Worm (Caenorhabditis elegans) whole organism, early embryonic: ENCODE results near the gene nhl-3.
A peak's percentile ranks its signal among the peaks of the same experiment; 100 is the strongest.

Source experiments
- B0310.2 ChIP-seq: sonication (generic microtip); optimal IDR thresholded peaks from 2 replicates; lab custom pipeline; 2016; ENCODE audit warnings: mild to moderate bottlenecking, missing genetic modification characterization, missing compliant biosample characterization
- F13C5.2 ChIP-seq: sonication (generic microtip); optimal IDR thresholded peaks from 2 replicates; lab custom pipeline; 2017; ENCODE audit warnings: mild to moderate bottlenecking, missing genetic modification characterization, inconsistent platforms, missing compliant biosample characterization
- aly-1 ChIP-seq: sonication (generic microtip); optimal IDR thresholded peaks from 2 replicates; lab custom pipeline; 2016; ENCODE audit warnings: missing genetic modification characterization, missing compliant biosample characterization
- ama-1 ChIP-seq: fragments of 150-350 bp; optimal IDR thresholded peaks from 2 replicates; lab custom pipeline; 2014
- ceh-13 ChIP-seq: fragments of 200-800 bp; sonication (Bioruptor generic); optimal IDR thresholded peaks from 2 replicates; lab custom pipeline; 2018; ENCODE audit warnings: mild to moderate bottlenecking, missing genetic modification characterization, missing compliant biosample characterization
- ceh-36 ChIP-seq: sonication (generic microtip); optimal IDR thresholded peaks from 2 replicates; lab custom pipeline; 2016; ENCODE audit warnings: missing genetic modification characterization, inconsistent platforms, missing compliant biosample characterization
- ets-7 ChIP-seq: sonication (generic microtip); optimal IDR thresholded peaks from 2 replicates; lab custom pipeline; 2016; ENCODE audit warnings: missing genotype, missing genetic modification characterization, missing compliant biosample characterization
- flt-1 ChIP-seq: fragments of 200-800 bp; sonication (Bioruptor generic); IDR thresholded peaks from 2 replicates; pipeline ENCODE4 v1.3.6; 2022; ENCODE audit warnings: missing genetic modification characterization, missing compliant biosample characterization
- hmbx-1 ChIP-seq: sonication (generic microtip); optimal IDR thresholded peaks from 2 replicates; lab custom pipeline; 2016; ENCODE audit warnings: mild to moderate bottlenecking, missing genetic modification characterization, missing compliant biosample characterization
- hmg-4 ChIP-seq: fragments of 200-800 bp; sonication (Bioruptor generic); optimal IDR thresholded peaks from 2 replicates; lab custom pipeline; 2018; ENCODE audit warnings: mild to moderate bottlenecking, missing genetic modification characterization, missing compliant biosample characterization
- hnd-1 ChIP-seq: sonication (generic microtip); optimal IDR thresholded peaks from 2 replicates; lab custom pipeline; 2016; ENCODE audit warnings: missing genetic modification characterization, missing compliant biosample characterization
- pes-1 ChIP-seq: fragments of 200-800 bp; sonication (Bioruptor generic); IDR thresholded peaks from 2 replicates; pipeline ENCODE4 v1.3.6; 2022; ENCODE audit warnings: missing genetic modification reagents, missing genetic modification characterization, missing compliant biosample characterization
- scrt-1 ChIP-seq: fragments of 200-800 bp; sonication (Bioruptor generic); IDR thresholded peaks from 2 replicates; pipeline ENCODE4 v1.3.6; 2022; ENCODE audit warnings: missing genetic modification characterization, missing compliant biosample characterization
- sea-1 ChIP-seq: fragments of 200-800 bp; sonication (Bioruptor generic); conservative IDR thresholded peaks from 2 replicates; pipeline ENCODE4 v1.3.6; 2022; ENCODE audit warnings: missing genetic modification characterization, missing compliant biosample characterization
- tbx-11 ChIP-seq: fragments of 200-800 bp; sonication (Bioruptor generic); IDR thresholded peaks from 2 replicates; pipeline ENCODE4 v1.3.6; 2022; ENCODE audit warnings: missing genetic modification characterization, missing compliant biosample characterization
- tbx-37 ChIP-seq: fragments of 200-800 bp; sonication (Bioruptor generic); conservative IDR thresholded peaks from 2 replicates; pipeline ENCODE4 v1.3.6; 2022; ENCODE audit warnings: missing genetic modification reagents, missing genetic modification characterization, missing compliant biosample characterization
- tra-4 ChIP-seq: sonication (generic microtip); optimal IDR thresholded peaks from 2 replicates; lab custom pipeline; 2017; ENCODE audit warnings: missing genetic modification characterization, missing compliant biosample characterization

Gene nhl-3

DNA sequence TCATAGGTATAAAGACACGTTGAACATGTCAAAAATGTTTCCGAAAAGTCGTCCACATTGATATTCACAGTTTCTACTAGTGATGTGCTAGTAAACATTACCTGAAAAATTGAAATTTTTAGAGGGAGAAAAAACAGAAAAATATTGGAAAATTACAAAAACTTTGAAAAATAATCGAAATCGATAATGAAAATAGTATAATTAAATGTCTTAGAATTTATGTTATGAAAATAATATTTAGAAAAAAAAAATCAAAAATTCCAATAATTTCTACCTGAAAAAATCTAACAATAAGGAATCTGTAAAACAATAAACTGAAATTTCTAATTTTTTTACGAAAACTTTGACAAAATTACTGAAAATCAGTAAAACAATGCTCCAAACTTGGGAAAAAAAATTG lies at the start of gene nhl-3:
Gene nhl-3 (minus strand): TSS at position 101 of the 400 bp plus-strand sequence.
- no peak for TF ChIP-seq F13C5.2 (tag; lab: Kevin White, UChicago)
- no peak for TF ChIP-seq ceh-36 (tag; lab: Kevin White, UChicago)

DNA sequence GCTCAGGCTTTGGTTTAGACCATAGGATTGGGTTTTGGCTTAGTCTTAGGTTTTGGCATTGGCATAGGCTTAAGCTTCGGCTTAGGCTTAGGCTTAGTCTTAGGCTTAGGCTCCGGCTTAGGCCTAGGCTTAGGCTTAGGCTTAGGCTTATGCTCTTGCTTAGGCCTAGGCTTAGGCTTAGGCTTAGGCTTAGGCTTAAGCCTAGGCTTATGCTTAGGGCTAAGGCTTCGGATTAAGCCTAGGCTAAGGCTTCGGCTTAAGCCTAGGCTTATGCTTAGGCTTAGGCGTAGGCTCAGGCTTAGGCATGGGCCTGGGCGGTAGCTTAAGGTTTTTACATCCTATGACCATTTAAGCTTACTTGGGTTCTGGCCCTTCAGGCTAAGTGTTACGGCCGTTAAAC lies 49.4 kb upstream of the nhl-3 start:
- TF ChIP-seq tra-4 = no peak
- peak; percentile 91 for TF ChIP-seq ceh-36 (tag; lab: Kevin White, UChicago)

DNA sequence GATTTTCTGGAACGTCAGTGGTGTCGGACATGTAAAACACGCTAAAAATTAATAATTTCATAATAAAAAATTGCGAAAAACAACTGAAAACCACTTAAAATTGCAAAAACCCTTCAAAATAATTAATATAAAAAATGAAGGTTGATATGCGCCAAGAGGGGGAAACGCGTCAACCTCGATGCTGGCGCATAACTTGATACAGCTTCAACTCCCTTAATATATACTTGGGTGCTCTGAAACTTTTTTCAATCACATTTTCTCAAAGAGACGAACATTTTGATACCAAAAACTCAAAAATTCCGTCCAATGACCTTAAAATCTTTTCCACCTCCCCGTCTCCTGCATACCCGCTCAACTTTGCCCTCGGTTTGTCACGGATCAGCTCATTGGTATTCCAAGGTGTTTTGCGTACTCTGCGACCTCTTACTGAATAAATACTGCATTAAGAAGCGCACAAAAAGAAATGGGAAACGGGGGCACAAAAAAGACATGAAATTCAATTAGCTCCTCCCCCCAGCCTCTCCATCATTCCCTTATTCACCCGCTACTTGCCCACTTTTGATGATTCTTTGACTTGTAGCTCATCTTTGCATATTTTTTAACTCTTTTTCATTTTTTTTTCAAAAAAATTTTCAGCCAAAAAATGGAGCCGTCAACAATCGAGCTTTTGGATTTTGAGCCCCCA lies 48.5 kb upstream of the nhl-3 start, which contains the start of the genes K07E8.7 and frpr-14:
Gene K07E8.7 (minus strand): TSS at position 47 of the 685 bp plus-strand sequence.
Gene frpr-14 (plus strand): TSS at position 635 of the 685 bp plus-strand sequence.
- TF ChIP-seq F13C5.2 (tag; lab: Kevin White, UChicago) (peak; percentile 34), ama-1 (no peak)

DNA sequence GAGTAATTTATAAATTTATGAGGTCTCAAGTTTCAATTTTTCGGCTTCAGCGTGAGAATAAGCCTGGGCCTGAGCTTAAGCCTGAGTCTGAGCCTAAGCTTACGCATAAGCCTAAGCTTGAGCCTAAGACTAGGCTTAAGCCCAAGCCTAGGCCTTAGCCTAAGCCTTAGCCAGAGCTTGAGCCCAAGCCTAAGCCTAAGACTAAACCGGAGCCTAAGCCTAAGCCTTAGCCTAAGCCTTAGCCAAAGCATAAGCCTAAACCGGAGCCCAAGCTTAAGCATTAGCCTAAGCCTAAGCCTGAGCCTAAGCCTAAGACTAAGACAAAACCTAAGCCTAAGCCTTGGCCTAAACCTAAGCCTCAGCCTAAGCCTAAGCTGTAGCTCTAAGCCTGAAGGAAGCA lies 41.8 kb upstream of the nhl-3 start:
- TF ChIP-seq tbx-37 (GFP tag; lab: Robert Waterston, UW) = no peak
- TF ChIP-seq scrt-1 (GFP tag; lab: Robert Waterston, UW) = 0 out of 2 replicates have a peak, but pooled peaks have one; percentile 26
- no peak for TF ChIP-seq pes-1 (GFP tag; lab: Robert Waterston, UW)
- peak; percentile 73 for TF ChIP-seq ceh-36 (tag; lab: Kevin White, UChicago)
- no peak for TF ChIP-seq ets-7
- no peak for TF ChIP-seq hmbx-1 (tag; lab: Kevin White, UChicago)
- TF ChIP-seq ceh-13 (GFP tag; lab: Kevin White, UChicago) = no peak
- TF ChIP-seq tra-4 = no peak
- TF ChIP-seq sea-1 (GFP tag; lab: Robert Waterston, UW) = no peak
- TF ChIP-seq F13C5.2 (tag; lab: Kevin White, UChicago) = no peak
- no peak for TF ChIP-seq tbx-11 (GFP tag; lab: Robert Waterston, UW)

ce11 chrII:639467-639866 lies 37.5 kb upstream of the nhl-3 start, which contains the start of gene K07E8.6:
Gene K07E8.6, minus strand, starts transcription at chrII:639567.
- TF ChIP-seq sea-1 (GFP tag; lab: Robert Waterston, UW) (no peak), ama-1 (no peak), ceh-13 (GFP tag; lab: Kevin White, UChicago) (no peak), hmg-4 (GFP tag; lab: Kevin White, UChicago) (no peak), pes-1 (GFP tag; lab: Robert Waterston, UW) (no peak), tbx-37 (GFP tag; lab: Robert Waterston, UW) (no peak), tbx-11 (GFP tag; lab: Robert Waterston, UW) (no peak), ets-7 (no peak), tra-4 (no peak), hnd-1 (tag; lab: Kevin White, UChicago) (no peak), F13C5.2 (tag; lab: Kevin White, UChicago) (no peak), scrt-1 (GFP tag; lab: Robert Waterston, UW) (no peak), hmbx-1 (tag; lab: Kevin White, UChicago) (no peak), ceh-36 (tag; lab: Kevin White, UChicago) (no peak), B0310.2 (tag; lab: Kevin White, UChicago) (no peak), flt-1 (GFP tag; lab: Robert Waterston, UW) (no peak), aly-1 (tag; lab: Kevin White, UChicago) (no peak)

ce11 chrII:633984-634383 lies 32.1 kb upstream of the nhl-3 start, which contains the start of gene T04B8.1:
Gene T04B8.1, plus strand, starts transcription at chrII:634284.
- TF ChIP-seq ceh-13 (GFP tag; lab: Kevin White, UChicago) (no peak), B0310.2 (tag; lab: Kevin White, UChicago) (no peak), ceh-36 (tag; lab: Kevin White, UChicago) (no peak), scrt-1 (GFP tag; lab: Robert Waterston, UW) (no peak), tbx-11 (GFP tag; lab: Robert Waterston, UW) (no peak), sea-1 (GFP tag; lab: Robert Waterston, UW) (no peak), flt-1 (GFP tag; lab: Robert Waterston, UW) (no peak), tbx-37 (GFP tag; lab: Robert Waterston, UW) (no peak), F13C5.2 (tag; lab: Kevin White, UChicago) (no peak), hnd-1 (tag; lab: Kevin White, UChicago) (no peak), ets-7 (no peak), ama-1 (no peak), aly-1 (tag; lab: Kevin White, UChicago) (no peak), pes-1 (GFP tag; lab: Robert Waterston, UW) (no peak), tra-4 (no peak), hmg-4 (GFP tag; lab: Kevin White, UChicago) (no peak)

ce11 chrII:629454-629853 lies 27.5 kb upstream of the nhl-3 start:
- 0 out of 2 replicates have a peak, but pooled peaks have one; percentile 46 for TF ChIP-seq tbx-11 (GFP tag; lab: Robert Waterston, UW)

- TF ChIP-seq pes-1 (GFP tag; lab: Robert Waterston, UW) (no peak), hnd-1 (tag; lab: Kevin White, UChicago) (no peak), scrt-1 (GFP tag; lab: Robert Waterston, UW) (no peak), tbx-11 (GFP tag; lab: Robert Waterston, UW) (no peak), hmg-4 (GFP tag; lab: Kevin White, UChicago) (no peak)
Observed at ce11 chrII:627913-628312, 26.0 kb upstream of the nhl-3 start.
